Worm (Caenorhabditis elegans) whole organism, L4 larva: ENCODE data around the gene ZK185.4.

Source experiments
- ZK546.5 ChIP-seq, 2 experiments: sonication (generic microtip); optimal IDR thresholded peaks; 2 replicates each; lab custom pipeline; 2017; ENCODE audit warnings: missing biosample characterization in 2 of 2, missing genetic modification characterization in 2 of 2
- hlh-30 ChIP-seq: sonication (generic microtip); optimal IDR thresholded peaks from 2 replicates; lab custom pipeline; 2017; ENCODE audit warnings: antibody characterized with exemption, mild to moderate bottlenecking, missing genetic modification characterization, missing compliant biosample characterization; ENCODE audit not compliant: insufficient read depth
- mep-1 ChIP-seq: fragments of 150-350 bp; sonication (generic microtip); optimal IDR thresholded peaks from 3 replicates; lab custom pipeline; 2014; ENCODE audit warnings: missing biosample characterization, missing genetic modification characterization
- nhr-76 ChIP-seq: fragments of 150-350 bp; optimal IDR thresholded peaks from 2 replicates; lab custom pipeline; 2014; ENCODE audit warnings: missing biosample characterization, missing genetic modification characterization
- zag-1 ChIP-seq: fragments of 150-350 bp; optimal IDR thresholded peaks from 2 replicates; lab custom pipeline; 2014; ENCODE audit warnings: missing biosample characterization, missing genetic modification characterization
- zfp-3 ChIP-seq: fragments of 200-800 bp; sonication (Bioruptor generic); conservative IDR thresholded peaks from 2 replicates; pipeline ENCODE4 v1.3.6; 2022; ENCODE audit warnings: missing genetic modification reagents, missing genetic modification characterization, missing compliant biosample characterization

DNA sequence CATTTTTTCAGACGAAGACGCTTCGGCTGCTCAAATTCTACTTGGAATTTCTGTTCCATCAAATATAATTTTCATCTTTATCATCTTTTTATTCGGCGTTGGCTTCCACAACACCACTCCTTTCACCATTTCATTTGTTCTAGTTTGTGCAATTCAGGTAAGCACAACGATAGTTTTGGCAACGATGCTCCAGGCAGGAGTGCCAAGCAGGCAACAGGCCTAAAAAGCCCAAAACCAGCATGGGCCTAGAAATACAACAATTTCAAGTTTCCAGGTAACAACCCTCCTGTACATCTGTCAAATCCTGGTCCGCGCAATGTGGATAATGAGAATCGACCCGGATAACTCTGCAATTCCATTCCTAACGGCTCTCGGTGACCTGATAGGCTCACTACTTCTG lies 8.3 kb upstream of the ZK185.4 start:
- TF ChIP-seq hlh-30 (tag; lab: Kevin White, UChicago) = no peak
- TF ChIP-seq ZK546.5 (tag; optimal IDR thresholded peaks at IDR 0.05; lab: Kevin White, UChicago) = no peak
- no peak for TF ChIP-seq nhr-76 (tag; lab: Kevin White, UChicago)
- no peak for TF ChIP-seq zag-1
- no peak for TF ChIP-seq mep-1
- TF ChIP-seq zfp-3 (GFP tag; lab: Robert Waterston, UW) = no peak
